Fruit fly (Drosophila melanogaster): ENCODE results near the gene comt.

The comt gene

dm6 chrX:13233811-13234737, 24.7 kb upstream of the comt start (continued):
- TF ChIP-seq Myb (GFP tag; optimal IDR thresholded peaks at IDR 0.05), result peak; percentile 34
- TF ChIP-seq slbo (GFP tag; IDR thresholded peaks at IDR 0.05), result peak; percentile 78
- TF ChIP-seq sr (GFP tag; IDR thresholded peaks at IDR 0.05), result no peak
- TF ChIP-seq CG4424 (GFP tag; optimal IDR thresholded peaks at IDR 0.05), result peak; percentile 88
- TF ChIP-seq aop (GFP tag; IDR thresholded peaks at IDR 0.05), result peak; percentile 13; the same call in 1 of the 2 replicates
- peak; percentile 88 for TF ChIP-seq ara (GFP tag; IDR thresholded peaks at IDR 0.05)
- TF ChIP-seq stwl (tag; optimal IDR thresholded peaks at IDR 0.05), result peak; percentile 74
- no peak for TF ChIP-seq CG34376 (GFP tag; optimal IDR thresholded peaks at IDR 0.05)
- peak; percentile 85 for TF ChIP-seq CoRest (tag; optimal IDR thresholded peaks at IDR 0.05)
- TF ChIP-seq CG34422 (GFP tag; IDR thresholded peaks at IDR 0.05), result peak; percentile 85
- TF ChIP-seq NK7.1 (GFP tag; optimal IDR thresholded peaks at IDR 0.05), result peak; percentile 80
- TF ChIP-seq CG14710 (tag; optimal IDR thresholded peaks at IDR 0.05), result peak; percentile 93
- peak; percentile 55 for TF ChIP-seq CG14965 (GFP tag; optimal IDR thresholded peaks at IDR 0.05; ENCODE audit: borderline replicate concordance)
- TF ChIP-seq nerfin-1 (tag; optimal IDR thresholded peaks at IDR 0.05), result peak; percentile 86
- TF ChIP-seq ato (GFP tag; IDR thresholded peaks at IDR 0.05; ENCODE audit: partially characterized antibody), result no peak
- no peak for TF ChIP-seq luna (GFP tag; optimal IDR thresholded peaks at IDR 0.05)
- TF ChIP-seq pnt (GFP tag; optimal IDR thresholded peaks at IDR 0.05), result peak; percentile 91
- TF ChIP-seq lmd (GFP tag; IDR thresholded peaks at IDR 0.05), result peak; percentile 75
- TF ChIP-seq C15 (GFP tag; IDR thresholded peaks at IDR 0.05), result no peak
- peak; percentile 52 for TF ChIP-seq Lhr (GFP tag; optimal IDR thresholded peaks at IDR 0.05)
- TF ChIP-seq ems (GFP tag; optimal IDR thresholded peaks at IDR 0.05), result peak; percentile 68
- TF ChIP-seq CG10274 (GFP tag; optimal IDR thresholded peaks at IDR 0.05), result peak; percentile 56
- peak; percentile 86 for TF ChIP-seq Kr (GFP tag; optimal IDR thresholded peaks at IDR 0.05)
- peak; percentile 89 for TF ChIP-seq CG31441 (GFP tag; IDR thresholded peaks at IDR 0.05)
- no peak for TF ChIP-seq CTCF (GFP tag; optimal IDR thresholded peaks at IDR 0.05)
- TF ChIP-seq slp2 (GFP tag; optimal IDR thresholded peaks at IDR 0.05), result peak; percentile 65
- peak; percentile 84 for TF ChIP-seq ac (GFP tag; optimal IDR thresholded peaks at IDR 0.05)
- TF ChIP-seq CG32767 (GFP tag; IDR thresholded peaks at IDR 0.05), result peak; percentile 62; the same call in 1 of the 2 replicates
- TF ChIP-seq CG3407 (GFP tag; optimal IDR thresholded peaks at IDR 0.05), result peak; percentile 74
- peak; percentile 77 for TF ChIP-seq CHES-1-like (GFP tag; optimal IDR thresholded peaks at IDR 0.05)
- TF ChIP-seq crc (GFP tag; optimal IDR thresholded peaks at IDR 0.05), result peak; percentile 58
- peak; percentile 79 for TF ChIP-seq Six4 (GFP tag; optimal IDR thresholded peaks at IDR 0.05)
- TF ChIP-seq CG9727 (GFP tag; optimal IDR thresholded peaks at IDR 0.05), result peak; percentile 98
- peak; percentile 45 for TF ChIP-seq cato (GFP tag; optimal IDR thresholded peaks at IDR 0.05; ENCODE audit: borderline replicate concordance)
- TF ChIP-seq caup (GFP tag; optimal IDR thresholded peaks at IDR 0.05; ENCODE audit: severe bottlenecking), result peak; percentile 56
- peak; percentile 73 for TF ChIP-seq CG18599 (GFP tag; optimal IDR thresholded peaks at IDR 0.05)
- TF ChIP-seq Rx (GFP tag; IDR thresholded peaks at IDR 0.05), result peak; percentile 69; the same call in 1 of the 2 replicates
- TF ChIP-seq Awh (GFP tag; IDR thresholded peaks at IDR 0.05), result peak; percentile 77
- peak; percentile 69 for TF ChIP-seq CG12942 (GFP tag; optimal IDR thresholded peaks at IDR 0.05)
- peak; percentile 59 for TF ChIP-seq ERR (GFP tag; optimal IDR thresholded peaks at IDR 0.05)
- peak; percentile 94 for TF ChIP-seq CG33557 (GFP tag; optimal IDR thresholded peaks at IDR 0.05)
- TF ChIP-seq CG15601 (tag; optimal IDR thresholded peaks at IDR 0.05), result peak; percentile 81
- no peak for TF ChIP-seq pzg (GFP tag; optimal IDR thresholded peaks at IDR 0.05)
- TF ChIP-seq Deaf1 (tag; optimal IDR thresholded peaks at IDR 0.05), result peak; percentile 52
- peak; percentile 87 for TF ChIP-seq CG12391 (tag; optimal IDR thresholded peaks at IDR 0.05)
- TF ChIP-seq bbx (GFP tag; IDR thresholded peaks at IDR 0.05; ENCODE audit: partially characterized antibody), result no peak
- TF ChIP-seq Hsf (GFP tag; optimal IDR thresholded peaks at IDR 0.05), result peak; percentile 84
- no peak for TF ChIP-seq CG4282 (GFP tag; optimal IDR thresholded peaks at IDR 0.05)
- peak; percentile 70 for TF ChIP-seq CG12744 (GFP tag; optimal IDR thresholded peaks at IDR 0.05)
